Fruit fly (Drosophila melanogaster) S2 (cell line): ENCODE data around the gene CG6999.

Experiments used
- CG8478 ChIP-seq: fragments of >200 bp; optimal IDR thresholded peaks from 2 replicates; lab custom pipeline; 2018
- CTCF ChIP-seq, 2 experiments: fragments of >200 bp; optimal IDR thresholded peaks; 2 replicates each; lab custom pipeline; 2018

- TF ChIP-seq CG8478 (lab: Kevin White, UChicago) = no peak
- no peak for TF ChIP-seq CTCF (optimal IDR thresholded peaks at IDR 0.05; lab: Kevin White, UChicago)
These were observed 28.1 kb upstream of the CG6999 start for dm6 chrX:9060078-9060477.
